Fruit fly (Drosophila melanogaster): Measurements from ENCODE around the gene CG13599.
A peak's percentile ranks its signal among the peaks of the same experiment; 100 is the strongest.

CG13599 gene

DNA sequence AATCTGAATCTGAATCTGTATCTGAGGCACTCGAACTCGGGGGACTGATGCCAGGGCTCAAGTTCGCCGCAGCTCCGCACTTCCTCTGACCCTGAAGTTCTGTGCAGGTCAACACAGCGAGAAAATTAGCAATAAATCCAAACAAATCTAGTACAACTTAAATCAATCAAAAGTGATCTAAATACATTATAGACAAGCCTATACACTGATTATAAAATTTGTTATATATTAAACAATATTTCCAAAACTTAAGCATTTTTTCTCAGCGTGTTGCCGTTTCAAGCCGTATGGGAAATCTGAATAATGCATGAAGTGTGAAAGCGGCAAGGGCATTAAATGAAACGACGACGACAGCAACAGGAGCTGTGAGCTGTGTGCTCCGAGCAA is 16.4 kb upstream of the CG13599 start (continued):
- TF ChIP-seq CG4617 (GFP tag; optimal IDR thresholded peaks at IDR 0.05; ENCODE audit: borderline replicate concordance) (no peak), CG9817 (tag; optimal IDR thresholded peaks at IDR 0.05) (no peak), ase (GFP tag; IDR thresholded peaks at IDR 0.05) (no peak), CG2120 (GFP tag; optimal IDR thresholded peaks at IDR 0.05) (peak; percentile 50), GATAe (GFP tag; conservative IDR thresholded peaks at IDR 0.05) (no peak), ERR (GFP tag; optimal IDR thresholded peaks at IDR 0.05) (no peak), E2f1 (GFP tag; IDR thresholded peaks at IDR 0.05) (peak; percentile 34; the same call in 1 of the 2 replicates), Dp (GFP tag; optimal IDR thresholded peaks at IDR 0.05) (no peak), Lim3 (GFP tag; IDR thresholded peaks at IDR 0.05) (no peak), lov (optimal IDR thresholded peaks at IDR 0.05) (no peak), lov (GFP tag; IDR thresholded peaks at IDR 0.05) (no peak), CG1603 (tag; optimal IDR thresholded peaks at IDR 0.05) (peak; percentile 58), CG7928 (GFP tag; optimal IDR thresholded peaks at IDR 0.05) (no peak), Trl (optimal IDR thresholded peaks at IDR 0.05) (no peak), Trl (GFP tag; optimal IDR thresholded peaks at IDR 0.05) (peak; percentile 7), CG12155 (GFP tag; optimal IDR thresholded peaks at IDR 0.05) (peak; percentile 3), Sox102F (GFP tag; optimal IDR thresholded peaks at IDR 0.05) (peak; percentile 49), CG32772 (GFP tag; IDR thresholded peaks at IDR 0.05) (no peak), CG18011 (GFP tag; optimal IDR thresholded peaks at IDR 0.05) (no peak), phol (tag; optimal IDR thresholded peaks at IDR 0.05) (peak; percentile 20), CG15073 (GFP tag; optimal IDR thresholded peaks at IDR 0.05) (no peak), CG18599 (GFP tag; optimal IDR thresholded peaks at IDR 0.05) (peak; percentile 44), al (GFP tag; IDR thresholded peaks at IDR 0.05) (peak; percentile 46; the same call in 1 of the 2 replicates), Deaf1 (tag; optimal IDR thresholded peaks at IDR 0.05) (no peak), hkb (optimal IDR thresholded peaks at IDR 0.05) (no peak), hkb (GFP tag; IDR thresholded peaks at IDR 0.05) (peak; percentile 53), tio (GFP tag; optimal IDR thresholded peaks at IDR 0.05) (peak; percentile 27), nom (GFP tag; optimal IDR thresholded peaks at IDR 0.05) (peak; percentile 89), Hr3 (GFP tag; optimal IDR thresholded peaks at IDR 0.05) (peak; percentile 33), slp2 (GFP tag; optimal IDR thresholded peaks at IDR 0.05) (no peak), so (GFP tag; IDR thresholded peaks at IDR 0.05) (peak; percentile 60; the same call in 1 of the 3 replicates), Atf6 (GFP tag; IDR thresholded peaks at IDR 0.05) (peak; percentile 82), CG17802 (tag; optimal IDR thresholded peaks at IDR 0.05) (no peak), CG2199 (GFP tag; IDR thresholded peaks at IDR 0.05) (no peak), CG15479 (GFP tag; optimal IDR thresholded peaks at IDR 0.05) (no peak), ssp (GFP tag; IDR thresholded peaks at IDR 0.05) (peak; percentile 10; the same call in 1 of the 2 replicates), CG4282 (GFP tag; optimal IDR thresholded peaks at IDR 0.05) (no peak), CG32767 (GFP tag; IDR thresholded peaks at IDR 0.05) (no peak), Dek (tag; optimal IDR thresholded peaks at IDR 0.05) (peak; percentile 2), CG9609 (GFP tag; optimal IDR thresholded peaks at IDR 0.05) (no peak), CG11456 (GFP tag; IDR thresholded peaks at IDR 0.05) (0 out of 3 replicates have a peak, but pooled peaks have one; percentile 33), peb (GFP tag; IDR thresholded peaks at IDR 0.05) (no peak), HLH3B (GFP tag; IDR thresholded peaks at IDR 0.05) (peak; percentile 37; the same call in 1 of the 2 replicates), D19B (GFP tag; optimal IDR thresholded peaks at IDR 0.05) (no peak), CG18476 (GFP tag; optimal IDR thresholded peaks at IDR 0.05) (peak; percentile 3), Xrp1 (GFP tag; IDR thresholded peaks at IDR 0.05) (peak; percentile 64; the same call in 1 of the 2 replicates), CG10959 (GFP tag; IDR thresholded peaks at IDR 0.05) (no peak), danr (GFP tag; IDR thresholded peaks at IDR 0.05) (no peak), Camta (GFP tag; optimal IDR thresholded peaks at IDR 0.05) (no peak), CG18262 (tag; optimal IDR thresholded peaks at IDR 0.05) (peak; percentile 5), Nf-YB (GFP tag; optimal IDR thresholded peaks at IDR 0.05) (no peak), CG32532 (GFP tag; IDR thresholded peaks at IDR 0.05) (peak; percentile 50), B-H1 (GFP tag; IDR thresholded peaks at IDR 0.05) (no peak; the same call in 1 of the 3 replicates)
